Fruit fly (Drosophila melanogaster) whole organism, embryonic: Measurements from ENCODE around the gene CG8671.
A peak's percentile ranks its signal among the peaks of the same experiment; 100 is the strongest.

Source experiments
- CG15479 ChIP-seq: fragments of 200-800 bp; sonication (Bioruptor generic); optimal IDR thresholded peaks from 3 replicates; lab custom pipeline; 2019; ENCODE audit warnings: missing biosample characterization, mild to moderate bottlenecking, missing genetic modification characterization, moderate library complexity
- CG3065 ChIP-seq: fragments of 200-800 bp; sonication (Bioruptor generic); optimal IDR thresholded peaks from 2 replicates; lab custom pipeline; 2016; ENCODE audit warnings: missing biosample characterization, missing genetic modification characterization
- CG7556 ChIP-seq: fragments of 200-800 bp; sonication (Bioruptor generic); optimal IDR thresholded peaks from 2 replicates; lab custom pipeline; 2017; ENCODE audit warnings: missing biosample characterization, mild to moderate bottlenecking, missing genetic modification characterization
- Dip3 ChIP-seq: fragments of 200-800 bp; sonication (Bioruptor generic); optimal IDR thresholded peaks from 3 replicates; lab custom pipeline; 2016; ENCODE audit warnings: missing biosample characterization, missing genetic modification characterization
- Hr3 ChIP-seq: fragments of 200-800 bp; sonication (Bioruptor generic); optimal IDR thresholded peaks from 3 replicates; lab custom pipeline; 2016; ENCODE audit warnings: missing biosample characterization, missing genetic modification characterization
- bsh ChIP-seq, 2 experiments: fragments of 200-800 bp; sonication (Bioruptor generic); optimal IDR thresholded peaks; 2 replicates each; lab custom pipeline; 2017 to 2018; ENCODE audit warnings: mild to moderate bottlenecking in 2 of 2, missing biosample characterization in 2 of 2, missing genetic modification characterization in 2 of 2, moderate library complexity in 1 of 2
- usp ChIP-seq: fragments of >200 bp; optimal IDR thresholded peaks from 2 replicates; lab custom pipeline; 2017; ENCODE audit warnings: missing biosample characterization, missing genetic modification characterization

DNA sequence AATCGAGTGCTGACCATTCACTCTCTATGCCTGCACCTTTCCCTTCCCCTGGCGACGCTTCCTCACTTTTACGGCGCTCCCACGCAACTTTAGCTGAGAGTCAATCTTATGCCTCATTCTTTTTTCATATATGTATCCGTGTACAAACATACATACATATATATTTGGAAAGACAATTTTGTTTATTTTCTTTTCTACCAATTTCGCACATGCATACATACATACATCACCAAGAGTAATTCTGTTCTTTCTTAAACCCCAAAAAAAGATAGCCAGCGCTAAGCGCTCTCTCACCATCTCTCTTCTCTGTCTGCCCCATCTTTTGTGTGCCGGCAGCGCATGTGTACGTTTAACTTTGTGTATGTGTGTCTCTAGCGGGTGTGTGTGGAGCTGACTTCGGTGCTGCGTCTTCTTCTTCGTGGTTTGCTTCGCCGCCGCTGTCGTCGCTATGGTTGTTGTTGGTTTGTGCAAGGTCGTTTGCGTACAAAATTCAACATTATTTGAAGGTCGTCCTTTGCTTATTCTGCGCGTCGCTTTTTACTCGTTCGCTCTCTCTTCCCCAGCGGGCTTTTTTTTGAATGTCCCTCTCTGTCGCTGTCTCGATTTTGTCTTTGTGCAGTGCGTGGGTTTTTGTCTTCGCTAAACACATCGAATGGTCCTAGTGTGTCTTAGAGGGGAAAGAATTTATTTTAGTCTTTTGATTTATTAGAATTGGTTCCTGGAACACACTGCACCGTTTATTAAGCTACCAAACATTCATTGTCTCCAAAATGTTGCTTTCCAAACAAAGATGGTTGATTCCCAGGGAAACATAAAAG, 12.0 kb upstream of the CG8671 start:
- TF ChIP-seq Dip3 (GFP tag; lab: Kevin White, UChicago) (no peak), usp (no peak), CG15479 (peak; percentile 46), CG7556 (no peak), Hr3 (no peak), bsh (GFP tag; optimal IDR thresholded peaks at IDR 0.05; lab: Kevin White, UChicago) (peak in 1 of 2 experiments; percentile 10), CG3065 (no peak)
